Fruit fly (Drosophila melanogaster) whole organism: Measurements from ENCODE around the gene tut.

Experiments used
- CG8478 ChIP-seq: fragments of >200 bp; optimal IDR thresholded peaks from 2 replicates; lab custom pipeline; 2018; ENCODE audit warnings: inconsistent platforms
- usp ChIP-seq: fragments of >200 bp; optimal IDR thresholded peaks from 2 replicates; lab custom pipeline; 2017; ENCODE audit warnings: missing biosample characterization, missing genetic modification characterization, mixed read lengths

DNA sequence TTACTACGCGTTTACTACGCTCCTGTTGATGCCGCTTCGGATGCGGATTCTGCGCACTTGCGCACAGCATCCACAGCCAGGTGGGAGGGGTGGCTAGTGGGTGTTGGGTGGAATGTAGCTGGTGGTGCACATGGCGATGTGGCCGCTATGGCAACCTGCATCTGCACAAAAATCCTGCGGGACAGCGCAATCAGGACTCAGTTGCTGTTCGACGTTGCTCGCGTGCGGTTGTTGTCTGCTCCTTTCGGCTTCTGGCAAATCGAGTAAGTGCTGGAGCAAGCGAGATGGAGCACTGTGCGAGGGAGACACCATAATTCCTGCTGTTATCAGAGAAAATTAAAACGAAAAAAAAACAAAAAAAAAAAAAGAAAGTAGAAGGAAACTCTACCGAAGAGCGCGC lies 30.4 kb upstream of the tut start:
- TF ChIP-seq CG8478 (lab: Kevin White, UChicago) (no peak), usp (GFP tag; lab: Kevin White, UChicago) (no peak)
